Fruit fly (Drosophila melanogaster) whole organism, embryonic: ENCODE data around the gene CG44040.
A peak's percentile ranks its signal among the peaks of the same experiment; 100 is the strongest.

ENCODE experiments used
- Aef1 ChIP-seq: fragments of 200-800 bp; sonication (Bioruptor generic); IDR thresholded peaks from 3 replicates; pipeline ENCODE4 v1.3.6; 2022; ENCODE audit warnings: missing biosample characterization, missing genetic modification characterization
- Blimp-1 ChIP-seq: fragments of 200-800 bp; sonication (Bioruptor generic); optimal IDR thresholded peaks from 3 replicates; lab custom pipeline; 2018; ENCODE audit warnings: missing biosample characterization, missing genetic modification characterization, mild to moderate bottlenecking, moderate library complexity, missing genetic modification reagents
- CG10274 ChIP-seq: fragments of 200-800 bp; sonication (Bioruptor generic); optimal IDR thresholded peaks from 3 replicates; lab custom pipeline; 2017; ENCODE audit warnings: missing biosample characterization, mild to moderate bottlenecking, missing genetic modification characterization
- CG10654 ChIP-seq: fragments of 200-800 bp; sonication (Bioruptor generic); optimal IDR thresholded peaks from 2 replicates; lab custom pipeline; 2016; ENCODE audit warnings: missing biosample characterization, missing genetic modification characterization
- CG11093 ChIP-seq: fragments of 200-800 bp; sonication (Bioruptor generic); IDR thresholded peaks from 3 replicates; pipeline ENCODE4 v1.3.6; 2022; ENCODE audit warnings: missing biosample characterization, missing genetic modification characterization
- CG13894 ChIP-seq: fragments of 200-800 bp; sonication (Bioruptor generic); optimal IDR thresholded peaks from 3 replicates; lab custom pipeline; 2018; ENCODE audit warnings: missing biosample characterization, mild to moderate bottlenecking, missing genetic modification characterization, moderate library complexity
- CG14860 ChIP-seq: fragments of 200-800 bp; sonication (Bioruptor generic); IDR thresholded peaks from 3 replicates; pipeline ENCODE4 v1.3.6; 2022; ENCODE audit warnings: missing biosample characterization, missing genetic modification characterization; ENCODE audit not compliant: partially characterized antibody
- CG15601 ChIP-seq: fragments of 200-800 bp; sonication (Bioruptor generic); optimal IDR thresholded peaks from 3 replicates; lab custom pipeline; 2019; ENCODE audit warnings: missing biosample characterization, mild to moderate bottlenecking, missing genetic modification characterization, moderate library complexity
- CG1792 ChIP-seq: fragments of 200-800 bp; sonication (Bioruptor generic); optimal IDR thresholded peaks from 2 replicates; lab custom pipeline; 2016; ENCODE audit warnings: missing biosample characterization, missing genetic modification characterization
- CG18764 ChIP-seq: fragments of 200-800 bp; sonication (Bioruptor generic); optimal IDR thresholded peaks from 3 replicates; lab custom pipeline; 2016; ENCODE audit warnings: missing biosample characterization, missing genetic modification characterization
- CG31365 ChIP-seq: fragments of 200-800 bp; sonication (Bioruptor generic); optimal IDR thresholded peaks from 2 replicates; lab custom pipeline; 2018; ENCODE audit warnings: missing biosample characterization, mild to moderate bottlenecking, missing genetic modification characterization
- CG32767 ChIP-seq: fragments of 200-800 bp; sonication (Bioruptor generic); IDR thresholded peaks from 2 replicates; pipeline ENCODE4 v1.3.6; 2022; ENCODE audit warnings: missing biosample characterization, missing genetic modification characterization
- CG32772 ChIP-seq: fragments of 200-800 bp; sonication (Bioruptor generic); IDR thresholded peaks from 2 replicates; pipeline ENCODE4 v1.3.6; 2022; ENCODE audit warnings: missing biosample characterization, missing genetic modification characterization
- CG34422 ChIP-seq: fragments of 200-800 bp; sonication (Bioruptor generic); IDR thresholded peaks from 3 replicates; pipeline ENCODE4 v1.3.6; 2022; ENCODE audit warnings: missing biosample characterization, missing genetic modification characterization
- CG3847 ChIP-seq: fragments of 200-800 bp; sonication (Bioruptor generic); IDR thresholded peaks from 2 replicates; pipeline ENCODE4 v1.3.6; 2022; ENCODE audit warnings: missing biosample characterization, missing genetic modification characterization
- CG4730 ChIP-seq: fragments of 200-800 bp; sonication (Bioruptor generic); IDR thresholded peaks from 2 replicates; pipeline ENCODE4 v1.3.6; 2022; ENCODE audit warnings: missing biosample characterization, missing genetic modification characterization
- CG6683 ChIP-seq: fragments of 200-800 bp; sonication (Bioruptor generic); optimal IDR thresholded peaks from 2 replicates; lab custom pipeline; 2017; ENCODE audit warnings: missing biosample characterization, mild to moderate bottlenecking, missing genetic modification characterization, missing genetic modification reagents
- CG7372 ChIP-seq: fragments of 200-800 bp; sonication (Bioruptor generic); IDR thresholded peaks from 2 replicates; pipeline ENCODE4 v1.3.6; 2022; ENCODE audit warnings: missing biosample characterization, missing genetic modification characterization
- CG7987 ChIP-seq: fragments of 200-800 bp; sonication (Bioruptor generic); optimal IDR thresholded peaks from 2 replicates; lab custom pipeline; 2018; ENCODE audit warnings: missing biosample characterization, mild to moderate bottlenecking, missing genetic modification characterization, moderate library complexity
- CG8924 ChIP-seq: fragments of 200-800 bp; optimal IDR thresholded peaks from 3 replicates; lab custom pipeline; 2019; ENCODE audit warnings: missing biosample characterization, mild to moderate bottlenecking, missing genetic modification characterization, moderate library complexity
- CG9215 ChIP-seq: fragments of 200-800 bp; sonication (Bioruptor generic); IDR thresholded peaks from 2 replicates; pipeline ENCODE4 v1.3.6; 2022; ENCODE audit warnings: missing biosample characterization, missing genetic modification characterization
- Dip2 ChIP-seq: fragments of 200-800 bp; sonication (Bioruptor generic); IDR thresholded peaks from 2 replicates; pipeline ENCODE4 v1.3.6; 2022; ENCODE audit warnings: missing biosample characterization, missing genetic modification characterization
- Gsc ChIP-seq: fragments of 200-800 bp; sonication (Bioruptor generic); IDR thresholded peaks from 2 replicates; pipeline ENCODE4 v1.3.6; 2022; ENCODE audit warnings: missing biosample characterization, missing genetic modification characterization
- H15 ChIP-seq: fragments of 200-800 bp; sonication (Bioruptor generic); IDR thresholded peaks from 3 replicates; pipeline ENCODE4 v1.3.6; 2022; ENCODE audit warnings: missing biosample characterization, missing genetic modification characterization
- Meics ChIP-seq: fragments of 200-800 bp; sonication (Bioruptor generic); optimal IDR thresholded peaks from 2 replicates; lab custom pipeline; 2017; ENCODE audit warnings: missing biosample characterization, mild to moderate bottlenecking, missing genetic modification characterization
- NC2α ChIP-seq: fragments of 200-800 bp; sonication (Bioruptor generic); optimal IDR thresholded peaks from 2 replicates; lab custom pipeline; 2016; ENCODE audit warnings: missing biosample characterization, missing genetic modification characterization
- Optix ChIP-seq: fragments of 200-800 bp; sonication (Bioruptor generic); IDR thresholded peaks from 3 replicates; pipeline ENCODE4 v1.3.6; 2022; ENCODE audit warnings: missing biosample characterization, missing genetic modification characterization
- TFAM ChIP-seq: fragments of 200-800 bp; sonication (Bioruptor generic); optimal IDR thresholded peaks from 2 replicates; lab custom pipeline; 2017; ENCODE audit warnings: missing biosample characterization, missing genetic modification characterization, inconsistent platforms
- Taf1 ChIP-seq: fragments of 200-800 bp; sonication (Bioruptor generic); IDR thresholded peaks from 2 replicates; pipeline ENCODE4 v1.3.6; 2022; ENCODE audit warnings: missing biosample characterization, missing genetic modification characterization
- Tbp ChIP-seq: fragments of >200 bp; optimal IDR thresholded peaks from 2 replicates; lab custom pipeline; 2018; ENCODE audit warnings: missing biosample characterization, missing genetic modification characterization
- Xbp1 ChIP-seq: fragments of 200-800 bp; sonication (Bioruptor generic); optimal IDR thresholded peaks from 3 replicates; lab custom pipeline; 2016; ENCODE audit warnings: missing biosample characterization, mild to moderate bottlenecking, missing genetic modification characterization
- ato ChIP-seq: fragments of 200-800 bp; sonication (Bioruptor generic); IDR thresholded peaks from 2 replicates; pipeline ENCODE4 v1.3.6; 2022; ENCODE audit warnings: missing biosample characterization, missing genetic modification characterization; ENCODE audit not compliant: partially characterized antibody
- br ChIP-seq: fragments of >200 bp; optimal IDR thresholded peaks from 2 replicates; lab custom pipeline; 2017
- btn ChIP-seq: fragments of 200-800 bp; sonication (Bioruptor generic); optimal IDR thresholded peaks from 2 replicates; lab custom pipeline; 2016; ENCODE audit warnings: missing biosample characterization, missing genetic modification characterization
- cas ChIP-seq: fragments of 200-800 bp; sonication (Bioruptor generic); IDR thresholded peaks from 2 replicates; pipeline ENCODE4 v1.3.6; 2022; ENCODE audit warnings: missing biosample characterization, missing genetic modification characterization
- da ChIP-seq: fragments of 200-800 bp; sonication (Bioruptor generic); optimal IDR thresholded peaks from 2 replicates; lab custom pipeline; 2016; ENCODE audit warnings: missing biosample characterization, missing genetic modification characterization
- dm ChIP-seq: fragments of 200-800 bp; sonication (Bioruptor generic); optimal IDR thresholded peaks from 3 replicates; lab custom pipeline; 2016; ENCODE audit warnings: missing biosample characterization, missing genetic modification characterization
- ftz-f1 ChIP-seq: fragments of 200-800 bp; sonication (Bioruptor generic); optimal IDR thresholded peaks from 2 replicates; lab custom pipeline; 2016; ENCODE audit warnings: missing biosample characterization, missing genetic modification characterization
- fu2 ChIP-seq: fragments of 200-800 bp; sonication (Bioruptor generic); optimal IDR thresholded peaks from 2 replicates; lab custom pipeline; 2016; ENCODE audit warnings: missing biosample characterization, missing genetic modification characterization
- jumu ChIP-seq: fragments of 200-800 bp; sonication (Bioruptor generic); optimal IDR thresholded peaks from 3 replicates; lab custom pipeline; 2016; ENCODE audit warnings: missing biosample characterization, missing genetic modification characterization
- kay ChIP-seq: fragments of 200-800 bp; sonication (Bioruptor generic); optimal IDR thresholded peaks from 2 replicates; lab custom pipeline; 2016; ENCODE audit warnings: missing biosample characterization, missing genetic modification characterization
- lmd ChIP-seq: fragments of 200-800 bp; sonication (Bioruptor generic); IDR thresholded peaks from 2 replicates; pipeline ENCODE4 v1.3.6; 2022; ENCODE audit warnings: missing biosample characterization, missing genetic modification characterization
- nmo ChIP-seq: fragments of 200-800 bp; sonication (Bioruptor generic); optimal IDR thresholded peaks from 2 replicates; lab custom pipeline; 2018; ENCODE audit warnings: missing biosample characterization, mild to moderate bottlenecking, missing genetic modification characterization, moderate library complexity
- oc ChIP-seq: fragments of 200-800 bp; sonication (Bioruptor generic); optimal IDR thresholded peaks from 2 replicates; lab custom pipeline; 2018; ENCODE audit warnings: missing biosample characterization, mild to moderate bottlenecking, missing genetic modification characterization, moderate library complexity
- otp ChIP-seq: fragments of 200-800 bp; sonication (Bioruptor generic); IDR thresholded peaks from 3 replicates; pipeline ENCODE4, ENCODE4 v1.3.6; 2022; ENCODE audit warnings: missing biosample characterization, missing genetic modification characterization
- pfk ChIP-seq: fragments of 200-800 bp; sonication (Bioruptor generic); optimal IDR thresholded peaks from 2 replicates; lab custom pipeline; 2018; ENCODE audit warnings: missing biosample characterization, mild to moderate bottlenecking, missing genetic modification characterization, moderate library complexity
- pnt ChIP-seq: fragments of 200-800 bp; sonication (Bioruptor generic); optimal IDR thresholded peaks from 3 replicates; lab custom pipeline; 2016; ENCODE audit warnings: missing biosample characterization, missing genetic modification characterization
- sens ChIP-seq: fragments of 200-800 bp; sonication (Bioruptor generic); peaks from one replicate; lab custom pipeline; 2016; ENCODE audit warnings: missing biosample characterization, missing genetic modification characterization
- shn ChIP-seq: fragments of 200-800 bp; sonication (Bioruptor generic); optimal IDR thresholded peaks from 3 replicates; lab custom pipeline; 2016; ENCODE audit warnings: missing biosample characterization, missing genetic modification characterization
- so ChIP-seq: fragments of 200-800 bp; sonication (Bioruptor generic); IDR thresholded peaks from 3 replicates; pipeline ENCODE4 v1.3.6; 2022; ENCODE audit warnings: missing biosample characterization, missing genetic modification characterization
- sqz ChIP-seq: fragments of 200-800 bp; sonication (Bioruptor generic); optimal IDR thresholded peaks from 3 replicates; lab custom pipeline; 2018; ENCODE audit warnings: missing biosample characterization, mild to moderate bottlenecking, missing genetic modification characterization
- sr ChIP-seq: fragments of 200-800 bp; sonication (Bioruptor generic); IDR thresholded peaks from 3 replicates; pipeline ENCODE4 v1.3.6; 2022; ENCODE audit warnings: missing biosample characterization, missing genetic modification characterization
- trem ChIP-seq: fragments of 200-800 bp; optimal IDR thresholded peaks from 3 replicates; lab custom pipeline; 2019; ENCODE audit warnings: missing biosample characterization, mild to moderate bottlenecking, missing genetic modification characterization, moderate library complexity
- zfh1 ChIP-seq: fragments of 200-800 bp; sonication (Bioruptor generic); IDR thresholded peaks from 3 replicates; pipeline ENCODE4 v1.3.6; 2022; ENCODE audit warnings: missing biosample characterization, missing genetic modification characterization

Gene CG44040

dm6 chr3R:15342432-15342925 is 22.3 kb downstream of the CG44040 start:
- TF ChIP-seq TFAM (GFP tag; lab: Kevin White, UChicago) (no peak), Xbp1 (GFP tag; lab: Kevin White, UChicago) (no peak), sr (GFP tag; lab: Robert Waterston, UW) (no peak), Meics (GFP tag; lab: Kevin White, UChicago) (no peak), otp (GFP tag; lab: Robert Waterston, UW) (no peak), lmd (GFP tag; lab: Robert Waterston, UW) (no peak), CG15601 (tag; lab: Kevin White, UChicago) (no peak), Tbp (GFP tag; lab: Kevin White, UChicago) (no peak), br (lab: Kevin White, UChicago) (no peak), jumu (GFP tag; lab: Kevin White, UChicago) (no peak), cas (GFP tag; lab: Robert Waterston, UW) (no peak), sens (GFP tag; lab: Kevin White, UChicago) (peak; percentile 63), sqz (no peak), ato (GFP tag; lab: Robert Waterston, UW) (no peak), CG6683 (GFP tag; lab: Kevin White, UChicago) (no peak), CG34422 (GFP tag; lab: Robert Waterston, UW) (peak; percentile 70; the same call in 1 of the 3 replicates), H15 (GFP tag; lab: Robert Waterston, UW) (no peak), zfh1 (GFP tag; lab: Robert Waterston, UW) (no peak), shn (GFP tag; lab: Kevin White, UChicago) (no peak), pfk (no peak), btn (GFP tag; lab: Kevin White, UChicago) (no peak), so (GFP tag; lab: Robert Waterston, UW) (no peak), CG31365 (no peak), nmo (no peak), CG32772 (GFP tag; lab: Robert Waterston, UW) (no peak), da (no peak), CG3847 (GFP tag; lab: Robert Waterston, UW) (no peak), fu2 (GFP tag; lab: Kevin White, UChicago) (no peak), oc (tag; lab: Kevin White, UChicago) (no peak), Dip2 (no peak), trem (tag; lab: Kevin White, UChicago) (no peak), CG7372 (GFP tag; lab: Robert Waterston, UW) (no peak), CG14860 (GFP tag; lab: Robert Waterston, UW) (no peak), CG10654 (no peak), CG4730 (0 out of 2 replicates have a peak, but pooled peaks have one; percentile 5), ftz-f1 (GFP tag; lab: Kevin White, UChicago) (no peak), CG11093 (0 out of 3 replicates have a peak, but pooled peaks have one; percentile 9), Taf1 (GFP tag; lab: Robert Waterston, UW) (no peak), CG18764 (GFP tag; lab: Kevin White, UChicago) (no peak), Blimp-1 (peak; percentile 63), NC2α (no peak), Aef1 (GFP tag; lab: Robert Waterston, UW) (no peak), CG10274 (GFP tag; lab: Kevin White, UChicago) (no peak), CG32767 (GFP tag; lab: Robert Waterston, UW) (no peak), CG13894 (tag; lab: Kevin White, UChicago) (no peak), CG8924 (no peak), CG7987 (GFP tag; lab: Kevin White, UChicago) (no peak), Gsc (GFP tag; lab: Robert Waterston, UW) (no peak), kay (GFP tag; lab: Kevin White, UChicago) (no peak), CG1792 (GFP tag; lab: Kevin White, UChicago) (no peak), dm (GFP tag; lab: Kevin White, UChicago) (no peak), CG9215 (GFP tag; lab: Robert Waterston, UW) (no peak), pnt (GFP tag; lab: Kevin White, UChicago) (peak; percentile 10), Optix (no peak)
